Worm (Caenorhabditis elegans) whole organism, young adult: ENCODE measurements around the gene Y73C8C.10.

Experiments
- Y67H2A.10 ChIP-seq: fragments of 200-800 bp; sonication (Bioruptor generic); conservative IDR thresholded peaks from 2 replicates; pipeline ENCODE4 v1.3.6; 2022; ENCODE audit warnings: missing genetic modification reagents, missing genetic modification characterization, missing compliant biosample characterization
- atf-7 ChIP-seq: sonication (generic microtip); optimal IDR thresholded peaks from 2 replicates; lab custom pipeline; 2017; ENCODE audit warnings: mild to moderate bottlenecking, missing genetic modification characterization, missing compliant biosample characterization
- ceh-79 ChIP-seq: sonication (generic microtip); optimal IDR thresholded peaks from 2 replicates; lab custom pipeline; 2017; ENCODE audit warnings: mild to moderate bottlenecking, missing genetic modification characterization, missing compliant biosample characterization
- egl-18 ChIP-seq: fragments of 200-800 bp; sonication (Bioruptor generic); IDR thresholded peaks from 2 replicates; pipeline ENCODE4 v1.3.6; 2022; ENCODE audit warnings: missing genetic modification reagents, missing genetic modification characterization, missing compliant biosample characterization
- nfya-1 ChIP-seq: sonication (generic microtip); optimal IDR thresholded peaks from 2 replicates; lab custom pipeline; 2017; ENCODE audit warnings: antibody characterized with exemption, missing compliant biosample characterization, missing genetic modification characterization, borderline replicate concordance; ENCODE audit not compliant: insufficient read depth
- nhr-120 ChIP-seq: fragments of 200-800 bp; sonication (Bioruptor generic); IDR thresholded peaks from 2 replicates; pipeline ENCODE4 v1.3.6; 2022; ENCODE audit warnings: missing genetic modification characterization, missing compliant biosample characterization
- snpc-1.1 ChIP-seq: sonication (generic microtip); optimal IDR thresholded peaks from 2 replicates; lab custom pipeline; 2017; ENCODE audit warnings: missing genetic modification characterization, mild to moderate bottlenecking, missing compliant biosample characterization, antibody characterized with exemption, moderate library complexity, missing genotype, missing genetic modification reagents; ENCODE audit not compliant: insufficient read depth

ce11 chrV:3081471-3081870 is 46.1 kb downstream of the Y73C8C.10 start, which contains the start of gene srt-7:
- TF ChIP-seq Y67H2A.10 (no peak), atf-7 (no peak), snpc-1.1 (tag; lab: Kevin White, UChicago) (no peak), nfya-1 (tag; lab: Kevin White, UChicago) (no peak), egl-18 (GFP tag; lab: Robert Waterston, UW) (no peak), nhr-120 (no peak), ceh-79 (tag; lab: Kevin White, UChicago) (no peak)
